Fruit fly (Drosophila melanogaster): ENCODE measurements around the gene jvl.

jvl gene

DNA sequence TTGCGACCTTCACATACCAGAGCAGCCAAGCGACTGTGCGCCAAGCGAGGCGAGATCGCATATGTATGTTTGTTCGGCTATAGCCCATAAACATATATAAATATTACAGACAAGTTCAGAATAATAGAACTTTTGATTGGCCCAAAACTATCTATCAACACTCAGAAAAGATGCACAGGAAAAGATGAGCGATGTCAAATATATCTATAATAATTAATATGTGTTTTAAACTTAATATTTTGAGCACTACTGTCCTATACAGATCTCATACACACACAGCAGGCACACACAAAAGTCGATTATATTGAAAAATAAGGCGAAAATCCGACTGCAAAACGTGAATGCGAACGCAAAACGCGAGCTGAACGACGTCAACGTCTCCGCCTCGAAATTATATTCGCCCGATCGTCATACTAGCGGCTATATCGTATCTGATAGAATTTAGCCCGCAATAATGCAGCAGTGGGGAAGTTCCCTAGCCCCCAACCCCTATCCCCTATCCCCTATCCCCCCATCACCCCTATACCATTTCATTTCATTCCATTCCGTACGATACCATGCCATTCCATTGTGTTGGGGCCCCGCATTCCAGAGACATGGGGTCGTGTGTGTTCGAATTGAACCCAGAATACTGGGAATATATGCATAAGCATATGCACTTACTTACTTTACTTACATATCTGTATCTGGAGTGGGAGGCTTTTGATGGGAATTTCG is 29.8 kb upstream of the jvl start (continued):
- TF ChIP-seq Smox (GFP tag; optimal IDR thresholded peaks at IDR 0.05) (peak; percentile 26), CG8632 (GFP tag; optimal IDR thresholded peaks at IDR 0.05) (peak; percentile 61), fd85E (GFP tag; optimal IDR thresholded peaks at IDR 0.05) (no peak), Hr39 (GFP tag; optimal IDR thresholded peaks at IDR 0.05) (no peak), Sox15 (GFP tag; optimal IDR thresholded peaks at IDR 0.05) (peak; percentile 27), fkh (GFP tag; optimal IDR thresholded peaks at IDR 0.05) (no peak), vri (GFP tag; optimal IDR thresholded peaks at IDR 0.05) (no peak), CG11902 (GFP tag; optimal IDR thresholded peaks at IDR 0.05) (no peak), topi (GFP tag; optimal IDR thresholded peaks at IDR 0.05) (peak; percentile 18), CG11762 (GFP tag; optimal IDR thresholded peaks at IDR 0.05; ENCODE audit: insufficient read depth) (peak; percentile 15), CG32006 (GFP tag; optimal IDR thresholded peaks at IDR 0.05) (no peak), Sox102F (GFP tag; optimal IDR thresholded peaks at IDR 0.05) (peak; percentile 29), Lpt (GFP tag; optimal IDR thresholded peaks at IDR 0.05) (no peak), salr (GFP tag; optimal IDR thresholded peaks at IDR 0.05) (no peak), Ets96B (tag; optimal IDR thresholded peaks at IDR 0.05) (peak; percentile 54), esn (GFP tag; optimal IDR thresholded peaks at IDR 0.05) (peak; percentile 26), Eip75B (GFP tag; optimal IDR thresholded peaks at IDR 0.05) (peak; percentile 47), Blimp-1 (GFP tag; optimal IDR thresholded peaks at IDR 0.05) (no peak), CG6808 (GFP tag; optimal IDR thresholded peaks at IDR 0.05) (peak; percentile 40), Hr38 (GFP tag; optimal IDR thresholded peaks at IDR 0.05) (no peak), CG6854 (GFP tag; optimal IDR thresholded peaks at IDR 0.05) (no peak), Hr4 (GFP tag; optimal IDR thresholded peaks at IDR 0.05) (no peak), Gug (GFP tag; IDR thresholded peaks at IDR 0.05) (no peak), dac (GFP tag; optimal IDR thresholded peaks at IDR 0.05) (no peak), CG31627 (GFP tag; optimal IDR thresholded peaks at IDR 0.05) (no peak), CG9139 (GFP tag; optimal IDR thresholded peaks at IDR 0.05) (peak; percentile 22), CG8319 (GFP tag; optimal IDR thresholded peaks at IDR 0.05) (no peak), CG7368 (GFP tag; optimal IDR thresholded peaks at IDR 0.05) (peak; percentile 1), pdm3 (GFP tag; optimal IDR thresholded peaks at IDR 0.05) (peak; percentile 26)

DNA sequence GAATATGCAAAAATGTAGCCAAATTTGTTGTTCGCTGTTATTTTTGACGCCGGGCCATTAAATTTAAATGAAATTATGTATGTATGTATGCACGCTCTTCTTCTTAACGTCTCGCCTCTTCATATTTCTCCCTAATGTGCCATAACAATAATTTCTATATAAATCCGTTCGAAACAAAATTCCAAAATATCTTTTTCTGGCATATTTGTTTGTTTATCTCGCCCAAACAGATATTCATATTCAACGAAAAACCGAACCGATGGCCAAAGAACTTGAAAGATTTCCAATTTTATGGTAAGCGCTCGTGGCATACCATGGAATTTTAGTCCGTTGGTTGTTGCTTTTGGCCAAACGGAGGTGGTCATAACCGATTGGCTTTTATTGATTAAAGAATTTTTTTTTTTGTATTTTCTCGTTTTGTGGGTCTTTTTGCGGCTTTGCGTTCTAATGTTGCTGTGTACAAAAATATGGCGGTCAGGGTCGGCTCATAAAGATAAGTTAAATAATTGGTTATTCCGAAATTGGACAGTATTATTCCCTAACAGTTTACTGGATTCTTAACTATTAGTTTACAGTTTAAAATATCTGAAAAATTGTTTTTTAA is 28.2 kb upstream of the jvl start:
- TF ChIP-seq Eip78C (GFP tag) (peak; percentile 16), Eip93F (GFP tag; optimal IDR thresholded peaks at IDR 0.05) (no peak)

DNA sequence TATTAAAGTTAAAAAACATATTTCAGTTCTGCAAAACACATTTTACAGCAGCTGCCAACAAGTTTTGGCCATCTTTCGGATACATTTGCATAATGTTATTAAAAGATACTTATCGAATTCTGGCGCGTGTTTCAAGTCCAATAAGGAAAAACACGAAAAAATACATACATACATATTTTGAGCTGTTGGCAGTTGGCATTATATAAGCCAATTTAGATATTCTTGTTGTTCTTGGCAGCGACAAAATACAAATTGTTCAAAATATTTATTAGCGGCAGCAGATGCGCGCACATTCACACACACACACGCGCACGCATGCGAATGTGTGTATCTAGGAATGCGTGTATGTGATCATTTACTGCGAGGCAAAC is 27.6 kb upstream of the jvl start:
- no peak for TF ChIP-seq Gug (GFP tag; IDR thresholded peaks at IDR 0.05)
- TF ChIP-seq OdsH (GFP tag; optimal IDR thresholded peaks at IDR 0.05), result no peak
- TF ChIP-seq eg (GFP tag; IDR thresholded peaks at IDR 0.05), result no peak
- no peak for TF ChIP-seq CG4318 (GFP tag; optimal IDR thresholded peaks at IDR 0.05)
- no peak for TF ChIP-seq CG10631 (GFP tag; optimal IDR thresholded peaks at IDR 0.05)
- no peak for TF ChIP-seq CG11294 (GFP tag; IDR thresholded peaks at IDR 0.05)
- no peak for TF ChIP-seq CG6854 (GFP tag; optimal IDR thresholded peaks at IDR 0.05)
- no peak for TF ChIP-seq pdm3 (GFP tag; optimal IDR thresholded peaks at IDR 0.05)
- TF ChIP-seq Hr38 (GFP tag; optimal IDR thresholded peaks at IDR 0.05), result no peak
- TF ChIP-seq CG3919 (GFP tag; optimal IDR thresholded peaks at IDR 0.05), result no peak
- TF ChIP-seq salr (GFP tag; optimal IDR thresholded peaks at IDR 0.05), result no peak
- TF ChIP-seq CG9139 (GFP tag; optimal IDR thresholded peaks at IDR 0.05), result no peak
- TF ChIP-seq CG15336 (GFP tag; IDR thresholded peaks at IDR 0.05), result no peak
- no peak for TF ChIP-seq ss (GFP tag; optimal IDR thresholded peaks at IDR 0.05)
- TF ChIP-seq Smox (GFP tag; optimal IDR thresholded peaks at IDR 0.05), result no peak
- TF ChIP-seq dac (GFP tag; optimal IDR thresholded peaks at IDR 0.05), result no peak
- TF ChIP-seq CG31627 (GFP tag; optimal IDR thresholded peaks at IDR 0.05), result no peak
- no peak for TF ChIP-seq CG6276 (GFP tag; optimal IDR thresholded peaks at IDR 0.05)

Data from whole organism, prepupa.